Fruit fly (Drosophila melanogaster) whole organism, prepupa: Measurements from ENCODE around the gene Kebab.

Experiments used
- Blimp-1 ChIP-seq: fragments of 200-800 bp; sonication (Bioruptor generic); optimal IDR thresholded peaks from 3 replicates; lab custom pipeline; 2017; ENCODE audit warnings: missing biosample characterization, missing genetic modification characterization, mild to moderate bottlenecking, moderate library complexity, missing genetic modification reagents
- CG10631 ChIP-seq: fragments of 200-800 bp; sonication (Bioruptor generic); optimal IDR thresholded peaks from 2 replicates; lab custom pipeline; 2016; ENCODE audit warnings: missing biosample characterization, missing genetic modification characterization
- CG11294 ChIP-seq: fragments of 200-800 bp; sonication (Bioruptor generic); IDR thresholded peaks from 2 replicates; pipeline ENCODE4 v1.3.6; 2022; ENCODE audit warnings: missing biosample characterization, missing genetic modification characterization
- CG11762 ChIP-seq: fragments of 200-800 bp; sonication (Bioruptor generic); optimal IDR thresholded peaks from 3 replicates; lab custom pipeline; 2016; ENCODE audit warnings: missing biosample characterization, missing genetic modification characterization; ENCODE audit not compliant: insufficient read depth
- CG11902 ChIP-seq: fragments of 200-800 bp; sonication (Bioruptor generic); optimal IDR thresholded peaks from 3 replicates; lab custom pipeline; 2016; ENCODE audit warnings: missing biosample characterization, missing genetic modification characterization
- CG16779 ChIP-seq: fragments of 200-800 bp; sonication (Bioruptor generic); optimal IDR thresholded peaks from 3 replicates; lab custom pipeline; 2017; ENCODE audit warnings: missing biosample characterization, mild to moderate bottlenecking, missing genetic modification characterization
- CG32006 ChIP-seq: fragments of 200-800 bp; sonication (Bioruptor generic); optimal IDR thresholded peaks from 3 replicates; lab custom pipeline; 2017; ENCODE audit warnings: missing biosample characterization, mild to moderate bottlenecking, missing genetic modification characterization
- CG4318 ChIP-seq: fragments of 200-800 bp; sonication (Bioruptor generic); optimal IDR thresholded peaks from 3 replicates; lab custom pipeline; 2017; ENCODE audit warnings: missing biosample characterization, mild to moderate bottlenecking, missing genetic modification characterization
- CG6163 ChIP-seq: fragments of 200-800 bp; sonication (Bioruptor generic); IDR thresholded peaks from 3 replicates; pipeline ENCODE4 v1.3.6; 2022; ENCODE audit warnings: missing biosample characterization, missing genetic modification characterization
- CG6276 ChIP-seq: fragments of 200-800 bp; sonication (Bioruptor generic); optimal IDR thresholded peaks from 2 replicates; lab custom pipeline; 2017; ENCODE audit warnings: missing biosample characterization, mild to moderate bottlenecking, missing genetic modification characterization
- CG6808 ChIP-seq: fragments of 200-800 bp; sonication (Bioruptor generic); optimal IDR thresholded peaks from 3 replicates; lab custom pipeline; 2017; ENCODE audit warnings: missing biosample characterization, missing genetic modification characterization, mild to moderate bottlenecking, moderate library complexity, missing genetic modification reagents
- CG6854 ChIP-seq: fragments of 200-800 bp; sonication (Bioruptor generic); optimal IDR thresholded peaks from 2 replicates; lab custom pipeline; 2017; ENCODE audit warnings: missing biosample characterization, mild to moderate bottlenecking, missing genetic modification characterization
- CG7368 ChIP-seq: fragments of 200-800 bp; sonication (Bioruptor generic); optimal IDR thresholded peaks from 3 replicates; lab custom pipeline; 2016; ENCODE audit warnings: missing biosample characterization, missing genetic modification characterization
- CG8119 ChIP-seq: fragments of 200-800 bp; sonication (Bioruptor generic); IDR thresholded peaks from 3 replicates; pipeline ENCODE4 v1.3.6; 2022; ENCODE audit warnings: missing biosample characterization, missing genetic modification characterization
- CG8319 ChIP-seq: fragments of 200-800 bp; sonication (Bioruptor generic); optimal IDR thresholded peaks from 3 replicates; lab custom pipeline; 2016; ENCODE audit warnings: missing biosample characterization, missing genetic modification characterization
- CG9139 ChIP-seq: fragments of 200-800 bp; sonication (Bioruptor generic); optimal IDR thresholded peaks from 3 replicates; lab custom pipeline; 2017; ENCODE audit warnings: missing biosample characterization, mild to moderate bottlenecking, missing genetic modification characterization
- Eip75B ChIP-seq: fragments of 200-800 bp; sonication (Bioruptor generic); optimal IDR thresholded peaks from 3 replicates; lab custom pipeline; 2016; ENCODE audit warnings: missing biosample characterization, missing genetic modification characterization
- Eip78C ChIP-seq: fragments of 200-800 bp; sonication (Bioruptor generic); peaks from one replicate; lab custom pipeline; 2016; ENCODE audit warnings: missing biosample characterization, missing genetic modification characterization
- Ets21C ChIP-seq: fragments of 200-800 bp; sonication (Bioruptor generic); optimal IDR thresholded peaks from 3 replicates; lab custom pipeline; 2016; ENCODE audit warnings: missing biosample characterization, missing genetic modification characterization
- Ets96B ChIP-seq: fragments of 200-800 bp; optimal IDR thresholded peaks from 2 replicates; lab custom pipeline; 2019; ENCODE audit warnings: missing biosample characterization, mild to moderate bottlenecking, missing genetic modification characterization, moderate library complexity
- Hr38 ChIP-seq: sonication (Bioruptor generic); optimal IDR thresholded peaks from 2 replicates; lab custom pipeline; 2016; ENCODE audit warnings: missing biosample characterization, missing genetic modification characterization
- Hr39 ChIP-seq: fragments of 200-800 bp; sonication (Bioruptor generic); optimal IDR thresholded peaks from 2 replicates; lab custom pipeline; 2016; ENCODE audit warnings: missing biosample characterization, missing genetic modification characterization
- Hr4 ChIP-seq: fragments of 200-800 bp; sonication (Bioruptor generic); optimal IDR thresholded peaks from 3 replicates; lab custom pipeline; 2016; ENCODE audit warnings: missing biosample characterization, missing genetic modification characterization
- Met ChIP-seq: fragments of 200-800 bp; sonication (Bioruptor generic); optimal IDR thresholded peaks from 3 replicates; lab custom pipeline; 2016; ENCODE audit warnings: missing biosample characterization, missing genetic modification characterization
- OdsH ChIP-seq: fragments of 200-800 bp; sonication (Bioruptor generic); optimal IDR thresholded peaks from 3 replicates; lab custom pipeline; 2016; ENCODE audit warnings: missing biosample characterization, missing genetic modification characterization
- Smox ChIP-seq: fragments of 200-800 bp; sonication (Bioruptor generic); optimal IDR thresholded peaks from 3 replicates; lab custom pipeline; 2016; ENCODE audit warnings: missing biosample characterization, missing genetic modification characterization
- Sox14 ChIP-seq: fragments of 200-800 bp; sonication (Bioruptor generic); optimal IDR thresholded peaks from 3 replicates; lab custom pipeline; 2016; ENCODE audit warnings: missing biosample characterization, missing genetic modification characterization
- cyc ChIP-seq: fragments of 200-800 bp; sonication (Bioruptor generic); optimal IDR thresholded peaks from 3 replicates; lab custom pipeline; 2016; ENCODE audit warnings: missing biosample characterization, missing genetic modification characterization
- dac ChIP-seq: fragments of 200-800 bp; sonication (Bioruptor generic); optimal IDR thresholded peaks from 2 replicates; lab custom pipeline; 2017; ENCODE audit warnings: missing biosample characterization, mild to moderate bottlenecking, missing genetic modification characterization
- dsx ChIP-seq: fragments of 200-800 bp; optimal IDR thresholded peaks from 3 replicates; lab custom pipeline; 2019; ENCODE audit warnings: missing biosample characterization, mild to moderate bottlenecking, missing genetic modification characterization, moderate library complexity; ENCODE audit not compliant: poor library complexity, severe bottlenecking
- eg ChIP-seq: fragments of 200-800 bp; sonication (Bioruptor generic); IDR thresholded peaks from 3 replicates; pipeline ENCODE4 v1.3.6; 2022; ENCODE audit warnings: missing biosample characterization, missing genetic modification characterization
- esn ChIP-seq: fragments of 200-800 bp; sonication (Bioruptor generic); optimal IDR thresholded peaks from 2 replicates; lab custom pipeline; 2016; ENCODE audit warnings: missing biosample characterization, mild to moderate bottlenecking, missing genetic modification characterization, moderate library complexity
- fd85E ChIP-seq: fragments of 200-800 bp; sonication (Bioruptor generic); optimal IDR thresholded peaks from 3 replicates; lab custom pipeline; 2016; ENCODE audit warnings: missing biosample characterization, missing genetic modification characterization
- fkh ChIP-seq: fragments of 200-800 bp; sonication (Bioruptor generic); optimal IDR thresholded peaks from 3 replicates; lab custom pipeline; 2017; ENCODE audit warnings: missing biosample characterization, mild to moderate bottlenecking, missing genetic modification characterization, moderate library complexity
- lz ChIP-seq: fragments of 200-800 bp; sonication (Bioruptor generic); optimal IDR thresholded peaks from 3 replicates; lab custom pipeline; 2016; ENCODE audit warnings: missing biosample characterization, missing genetic modification characterization
- salr ChIP-seq, 2 experiments: fragments of 200-800 bp; sonication (Bioruptor generic); optimal IDR thresholded peaks; 3 replicates each; lab custom pipeline; 2016 to 2018; ENCODE audit warnings: missing biosample characterization in 2 of 2, missing genetic modification characterization in 2 of 2, mild to moderate bottlenecking in 1 of 2
- spab ChIP-seq: fragments of 200-800 bp; sonication (Bioruptor generic); optimal IDR thresholded peaks from 2 replicates; lab custom pipeline; 2017; ENCODE audit warnings: missing biosample characterization, mild to moderate bottlenecking, missing genetic modification characterization, missing genetic modification reagents
- ss ChIP-seq, 2 experiments: fragments of 200-800 bp; sonication (Bioruptor generic); optimal IDR thresholded peaks; 2 replicates in 1 of 2; 3 replicates in 1 of 2; lab custom pipeline; 2017 to 2018; ENCODE audit warnings: mild to moderate bottlenecking in 2 of 2, missing biosample characterization in 2 of 2, missing genetic modification characterization in 2 of 2, moderate library complexity in 1 of 2
- svp ChIP-seq: fragments of 200-800 bp; sonication (Bioruptor generic); peaks from one replicate; lab custom pipeline; 2016; ENCODE audit warnings: missing biosample characterization, missing genetic modification characterization
- topi ChIP-seq: fragments of 200-800 bp; sonication (Bioruptor generic); optimal IDR thresholded peaks from 3 replicates; lab custom pipeline; 2016; ENCODE audit warnings: missing biosample characterization, missing genetic modification characterization

Gene Kebab

dm6 chr2L:2013057-2013456 is 32.2 kb upstream of the Kebab start:
- TF ChIP-seq ss (GFP tag; optimal IDR thresholded peaks at IDR 0.05; lab: Kevin White, UChicago) (no peak), Eip75B (GFP tag; lab: Kevin White, UChicago) (no peak), CG16779 (tag; lab: Kevin White, UChicago) (no peak), CG32006 (no peak), eg (no peak), CG8119 (GFP tag; lab: Robert Waterston, UW) (no peak), CG6276 (GFP tag; lab: Kevin White, UChicago) (no peak), Ets21C (GFP tag; lab: Kevin White, UChicago) (no peak)
- TF ChIP-seq, all 60 proteins: peak for 0

DNA sequence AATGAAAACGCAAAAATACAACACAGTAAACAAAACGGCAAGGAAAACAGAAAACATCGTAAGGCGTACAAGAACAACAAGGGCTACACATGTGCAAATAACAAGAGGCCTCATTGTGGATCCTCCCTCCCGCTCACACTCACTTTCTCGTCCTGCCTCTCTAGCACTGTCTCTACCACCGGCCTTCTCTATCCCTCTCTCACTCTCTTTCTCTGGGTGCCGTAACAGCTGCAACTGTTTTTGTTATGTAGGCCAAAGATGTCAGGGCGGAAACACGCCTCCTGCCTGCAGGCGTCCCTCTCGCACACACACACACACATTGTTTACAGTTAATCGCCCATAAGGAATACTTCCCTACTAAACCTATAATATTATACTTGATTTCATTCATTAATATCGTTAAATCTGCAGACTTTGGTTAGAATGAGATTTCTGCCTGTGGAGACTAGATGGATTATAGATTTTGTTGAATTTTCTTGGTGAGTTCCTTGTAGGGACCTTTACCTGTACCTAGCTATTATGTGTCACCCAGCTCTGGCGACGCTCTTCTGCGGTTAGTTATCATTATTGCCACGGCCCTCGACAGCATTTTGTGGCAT is 31.4 kb upstream of the Kebab start:
- TF ChIP-seq esn (GFP tag; lab: Kevin White, UChicago) = no peak
- no peak for TF ChIP-seq Ets21C (GFP tag; lab: Kevin White, UChicago)
- no peak for TF ChIP-seq salr (GFP tag; optimal IDR thresholded peaks at IDR 0.05; lab: Kevin White, UChicago)
- TF ChIP-seq lz (GFP tag; lab: Kevin White, UChicago) = no peak
- TF ChIP-seq CG9139 (GFP tag; lab: Kevin White, UChicago) = no peak
- TF ChIP-seq OdsH (GFP tag; lab: Kevin White, UChicago) = peak; percentile 9
- TF ChIP-seq Hr4 = peak; percentile 22
- TF ChIP-seq fkh (GFP tag; lab: Kevin White, UChicago) = peak; percentile 23
- TF ChIP-seq svp (GFP tag; lab: Kevin White, UChicago) = no peak
- TF ChIP-seq CG6163 = no peak
- TF ChIP-seq CG10631 (GFP tag; lab: Kevin White, UChicago) = peak; percentile 3
- no peak for TF ChIP-seq Hr39
- no peak for TF ChIP-seq CG6808 (GFP tag; lab: Kevin White, UChicago)
- TF ChIP-seq CG11762 = no peak
- TF ChIP-seq dac (GFP tag; lab: Kevin White, UChicago) = no peak
- TF ChIP-seq Sox14 (GFP tag; lab: Kevin White, UChicago) = no peak
- TF ChIP-seq cyc (GFP tag; lab: Kevin White, UChicago) = no peak
- TF ChIP-seq CG6276 (GFP tag; lab: Kevin White, UChicago) = no peak
- TF ChIP-seq CG6854 (GFP tag; lab: Kevin White, UChicago) = no peak
- peak; percentile 9 for TF ChIP-seq CG32006
- TF ChIP-seq CG11294 (GFP tag; lab: Robert Waterston, UW) = 0 out of 2 replicates have a peak, but pooled peaks have one; percentile 7
- peak; percentile 76 for TF ChIP-seq Eip78C
- peak; percentile 24 for TF ChIP-seq Ets96B
- no peak for TF ChIP-seq Blimp-1 (GFP tag; lab: Kevin White, UChicago)
- no peak for TF ChIP-seq Met (GFP tag; lab: Kevin White, UChicago)
- TF ChIP-seq, all 60 proteins: peak for 8

DNA sequence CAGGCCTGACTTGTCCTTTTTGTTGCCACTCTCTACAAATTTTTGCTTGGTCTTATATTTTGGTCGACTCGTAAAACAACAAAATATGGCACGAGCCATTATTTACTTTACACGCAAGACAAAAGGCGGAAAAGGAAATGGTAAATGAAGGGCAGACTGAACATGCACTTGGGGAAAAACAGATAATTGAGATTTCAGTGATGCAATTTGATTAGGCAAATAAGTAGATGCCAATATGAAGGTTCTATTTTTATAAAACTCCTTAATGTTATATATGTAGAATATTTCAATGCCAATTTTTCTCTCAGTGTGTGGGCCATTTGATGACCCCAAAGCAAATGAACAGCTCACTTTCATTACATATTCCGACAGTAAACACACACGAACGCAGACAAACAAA is 30.1 kb upstream of the Kebab start:
- TF ChIP-seq CG7368 (GFP tag; lab: Kevin White, UChicago) (no peak), spab (no peak), Smox (GFP tag; lab: Kevin White, UChicago) (no peak), CG8119 (GFP tag; lab: Robert Waterston, UW) (no peak), CG11902 (no peak), topi (GFP tag; lab: Kevin White, UChicago) (no peak), Hr38 (GFP tag; lab: Kevin White, UChicago) (no peak), fkh (GFP tag; lab: Kevin White, UChicago) (peak; percentile 14), Eip78C (peak; percentile 51)

DNA sequence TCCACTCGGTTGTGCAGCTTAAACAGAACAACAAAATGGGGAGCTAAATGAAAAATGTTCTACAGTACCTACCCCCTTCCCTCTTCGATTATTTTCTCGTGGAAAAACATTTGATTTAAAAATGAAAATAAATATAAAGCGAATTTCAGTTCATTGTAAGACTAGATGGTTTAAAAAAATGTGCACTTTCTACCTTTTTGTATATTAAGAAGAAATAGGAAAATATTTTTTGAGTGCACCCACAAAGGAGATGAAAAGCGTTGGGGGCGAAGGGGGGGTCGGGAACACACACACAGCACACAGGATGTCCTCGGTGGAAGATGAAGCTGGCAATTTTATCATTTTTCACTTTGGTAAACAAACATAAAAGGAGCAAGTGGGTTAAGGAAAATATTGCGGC is 22.5 kb upstream of the Kebab start:
- TF ChIP-seq CG8319 (GFP tag; lab: Kevin White, UChicago) = no peak
- TF ChIP-seq svp (GFP tag; lab: Kevin White, UChicago) = peak; percentile 51
- no peak for TF ChIP-seq dsx (GFP tag; lab: Kevin White, UChicago)
- no peak for TF ChIP-seq fd85E (GFP tag; lab: Kevin White, UChicago)
- TF ChIP-seq Eip78C = peak; percentile 60
- no peak for TF ChIP-seq Hr4
- no peak for TF ChIP-seq CG6808 (GFP tag; lab: Kevin White, UChicago)
- no peak for TF ChIP-seq CG4318
